Worm (Caenorhabditis elegans): ENCODE results near the gene C14C6.6.

Gene C14C6.6

ce11 chrV:552406-552805, 4.5 kb upstream of the C14C6.6 start:
- TF ChIP-seq nfya-1 (tag; optimal IDR thresholded peaks at IDR 0.05): no peak
- no peak for TF ChIP-seq zip-5 (tag; optimal IDR thresholded peaks at IDR 0.05)
- no peak for TF ChIP-seq dve-1 (tag; optimal IDR thresholded peaks at IDR 0.05)
- TF ChIP-seq C38D4.7 (GFP tag; optimal IDR thresholded peaks at IDR 0.05): no peak

- no peak for TF ChIP-seq fax-1 (tag; optimal IDR thresholded peaks at IDR 0.05)
These were observed 4.7 kb downstream of the C14C6.6 start, which contains the start of gene C14C6.3 for ce11 chrV:543169-543568. C14C6.3 (plus strand) TSS chrV:543469.

- TF ChIP-seq gmeb-2 (tag; optimal IDR thresholded peaks at IDR 0.05) (no peak), mec-3 (tag; optimal IDR thresholded peaks at IDR 0.05; ENCODE audit: borderline replicate concordance) (no peak), pax-1 (tag; optimal IDR thresholded peaks at IDR 0.05) (no peak)
These were observed 6.4 kb downstream of the C14C6.6 start for ce11 chrV:541470-541869.

- TF ChIP-seq Y22D7AL.16 (tag; optimal IDR thresholded peaks at IDR 0.05): no peak
These were observed 8.8 kb downstream of the C14C6.6 start, which contains the start of gene nhr-155 for ce11 chrV:539040-539510. nhr-155 (plus strand) TSS chrV:539460.

ce11 chrV:536571-536970, 11.3 kb downstream of the C14C6.6 start, which contains the start of gene C14C6.5:
C14C6.5 (plus strand) TSS chrV:536628.
- TF ChIP-seq ceh-31 (tag; optimal IDR thresholded peaks at IDR 0.05) (no peak), lim-6 (tag; optimal IDR thresholded peaks at IDR 0.05) (no peak), ets-4 (tag; optimal IDR thresholded peaks at IDR 0.05) (no peak), C08G9.2 (tag; optimal IDR thresholded peaks at IDR 0.05) (no peak), ceh-45 (GFP tag; IDR thresholded peaks at IDR 0.05) (no peak), sdc-2 (tag; optimal IDR thresholded peaks at IDR 0.05) (no peak), sox-4 (tag; optimal IDR thresholded peaks at IDR 0.05) (no peak), pha-2 (tag; optimal IDR thresholded peaks at IDR 0.05) (no peak), elt-4 (tag; optimal IDR thresholded peaks at IDR 0.05) (no peak)

- TF ChIP-seq nfya-1 (tag; optimal IDR thresholded peaks at IDR 0.05): peak; percentile 14
- peak; percentile 21 for TF ChIP-seq elt-2 (tag; optimal IDR thresholded peaks at IDR 0.05)
- no peak for TF ChIP-seq ceh-45 (GFP tag; IDR thresholded peaks at IDR 0.05)
These were observed 13.7 kb downstream of the C14C6.6 start, which contains the start of gene nhr-132 for ce11 chrV:534176-534575. nhr-132 (plus strand) TSS chrV:534446.

- no peak for TF ChIP-seq hlh-13 (GFP tag; optimal IDR thresholded peaks at IDR 0.05)
- TF ChIP-seq C08G9.2 (tag; optimal IDR thresholded peaks at IDR 0.05): no peak
- no peak for TF ChIP-seq sox-4 (tag; optimal IDR thresholded peaks at IDR 0.05)
- TF ChIP-seq ztf-16 (tag; optimal IDR thresholded peaks at IDR 0.05): no peak
- TF ChIP-seq unc-55 (GFP tag; optimal IDR thresholded peaks at IDR 0.05): peak; percentile 67
- TF ChIP-seq hlh-15 (tag; optimal IDR thresholded peaks at IDR 0.05): no peak
- TF ChIP-seq ceh-19 (GFP tag; optimal IDR thresholded peaks at IDR 0.05): no peak
- TF ChIP-seq elt-4 (tag; optimal IDR thresholded peaks at IDR 0.05): no peak
- peak; percentile 34 for TF ChIP-seq nfya-1 (tag; optimal IDR thresholded peaks at IDR 0.05)
- TF ChIP-seq zip-5 (tag; optimal IDR thresholded peaks at IDR 0.05): no peak
- no peak for TF ChIP-seq sox-2 (GFP tag; IDR thresholded peaks at IDR 0.05)
- TF ChIP-seq ceh-31 (tag; optimal IDR thresholded peaks at IDR 0.05): peak; percentile 38
- TF ChIP-seq elt-2 (tag; optimal IDR thresholded peaks at IDR 0.05): peak; percentile 72
- no peak for TF ChIP-seq gmeb-2 (tag; optimal IDR thresholded peaks at IDR 0.05)
- no peak for TF ChIP-seq ahr-1 (tag; optimal IDR thresholded peaks at IDR 0.05)
- TF ChIP-seq C38D4.7 (GFP tag; optimal IDR thresholded peaks at IDR 0.05): no peak
- peak; percentile 38 for TF ChIP-seq tbx-2 (tag; optimal IDR thresholded peaks at IDR 0.05)
- TF ChIP-seq unc-86 (tag; optimal IDR thresholded peaks at IDR 0.05): no peak
- TF ChIP-seq ceh-45 (GFP tag; IDR thresholded peaks at IDR 0.05): no peak
- TF ChIP-seq hlh-30 (tag; optimal IDR thresholded peaks at IDR 0.05; ENCODE audit: insufficient read depth): no peak
- no peak for TF ChIP-seq fax-1 (tag; optimal IDR thresholded peaks at IDR 0.05)
- TF ChIP-seq ama-1 (optimal IDR thresholded peaks at IDR 0.05): no peak
- TF ChIP-seq ceh-9 (tag; optimal IDR thresholded peaks at IDR 0.05): no peak
- TF ChIP-seq pax-1 (tag; optimal IDR thresholded peaks at IDR 0.05): peak; percentile 21
- no peak for TF ChIP-seq unc-3 (GFP tag; conservative IDR thresholded peaks at IDR 0.05)
- no peak for TF ChIP-seq unc-3 (tag; optimal IDR thresholded peaks at IDR 0.05)
These were observed 15.8 kb downstream of the C14C6.6 start, which contains the start of gene nhr-58 for ce11 chrV:532046-532445. nhr-58 (plus strand) TSS chrV:532259.

Measured in whole organism, late embryonic.